Fruit fly (Drosophila melanogaster) S2 (cell line): Measurements from ENCODE around the gene rho.

Experiments
- CG8478 ChIP-seq: fragments of >200 bp; optimal IDR thresholded peaks from 2 replicates; lab custom pipeline; 2018
- CTCF ChIP-seq, 2 experiments: fragments of >200 bp; optimal IDR thresholded peaks; 2 replicates each; lab custom pipeline; 2018

DNA sequence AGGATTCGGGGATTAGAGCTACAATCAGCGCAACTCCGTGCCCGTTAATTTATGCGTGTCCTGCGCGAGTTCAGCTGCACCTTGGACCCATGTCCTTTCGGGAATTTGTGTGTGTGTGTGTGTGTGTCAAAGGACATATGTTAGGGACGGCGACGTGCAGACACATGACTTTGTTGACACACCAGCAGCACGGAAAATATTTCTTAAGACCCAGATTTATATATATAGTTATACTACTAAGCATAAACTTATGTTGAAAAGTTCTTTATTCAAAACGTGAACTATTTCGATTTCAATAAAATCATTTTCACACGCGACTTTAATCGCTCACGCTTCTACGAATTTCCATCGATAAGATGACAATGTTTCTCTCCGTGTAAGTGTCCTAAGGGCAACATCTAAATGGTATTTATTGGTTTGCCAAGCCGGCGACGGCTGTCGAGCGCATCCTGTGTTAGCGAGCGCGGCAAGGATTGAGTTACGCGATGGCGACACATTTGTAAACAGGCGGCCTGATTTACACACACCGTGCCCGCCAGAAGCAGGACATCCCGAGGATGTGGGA, 32.0 kb upstream of the rho start:
- TF ChIP-seq CG8478 (lab: Kevin White, UChicago) = no peak
- no peak for TF ChIP-seq CTCF (optimal IDR thresholded peaks at IDR 0.05; lab: Kevin White, UChicago)
